Fruit fly (Drosophila melanogaster) whole organism, prepupa: ENCODE measurements around the gene CG5191.
A peak's percentile ranks its signal among the peaks of the same experiment; 100 is the strongest.

Experiments used
- CG10631 ChIP-seq: fragments of 200-800 bp; sonication (Bioruptor generic); optimal IDR thresholded peaks from 2 replicates; lab custom pipeline; 2016; ENCODE audit warnings: missing biosample characterization, missing genetic modification characterization
- CG10669 ChIP-seq: fragments of 200-800 bp; sonication (Bioruptor generic); optimal IDR thresholded peaks from 3 replicates; lab custom pipeline; 2018; ENCODE audit warnings: missing biosample characterization, mild to moderate bottlenecking, missing genetic modification characterization, moderate library complexity
- CG11294 ChIP-seq: fragments of 200-800 bp; sonication (Bioruptor generic); IDR thresholded peaks from 2 replicates; pipeline ENCODE4 v1.3.6; 2022; ENCODE audit warnings: missing biosample characterization, missing genetic modification characterization
- CG11902 ChIP-seq: fragments of 200-800 bp; sonication (Bioruptor generic); optimal IDR thresholded peaks from 3 replicates; lab custom pipeline; 2016; ENCODE audit warnings: missing biosample characterization, missing genetic modification characterization
- CG16779 ChIP-seq: fragments of 200-800 bp; sonication (Bioruptor generic); optimal IDR thresholded peaks from 3 replicates; lab custom pipeline; 2017; ENCODE audit warnings: missing biosample characterization, mild to moderate bottlenecking, missing genetic modification characterization
- Ets21C ChIP-seq: fragments of 200-800 bp; sonication (Bioruptor generic); optimal IDR thresholded peaks from 3 replicates; lab custom pipeline; 2016; ENCODE audit warnings: missing biosample characterization, missing genetic modification characterization
- Ets96B ChIP-seq: fragments of 200-800 bp; optimal IDR thresholded peaks from 2 replicates; lab custom pipeline; 2019; ENCODE audit warnings: missing biosample characterization, mild to moderate bottlenecking, missing genetic modification characterization, moderate library complexity
- Hr39 ChIP-seq: fragments of 200-800 bp; sonication (Bioruptor generic); optimal IDR thresholded peaks from 2 replicates; lab custom pipeline; 2016; ENCODE audit warnings: missing biosample characterization, missing genetic modification characterization
- Lpt ChIP-seq: fragments of 200-800 bp; sonication (Bioruptor generic); optimal IDR thresholded peaks from 3 replicates; lab custom pipeline; 2016; ENCODE audit warnings: missing biosample characterization, missing genetic modification characterization
- OdsH ChIP-seq: fragments of 200-800 bp; sonication (Bioruptor generic); optimal IDR thresholded peaks from 3 replicates; lab custom pipeline; 2016; ENCODE audit warnings: missing biosample characterization, missing genetic modification characterization
- Sox15 ChIP-seq: fragments of 200-800 bp; sonication (Bioruptor generic); optimal IDR thresholded peaks from 3 replicates; lab custom pipeline; 2016; ENCODE audit warnings: missing biosample characterization, missing genetic modification characterization
- spab ChIP-seq: fragments of 200-800 bp; sonication (Bioruptor generic); optimal IDR thresholded peaks from 2 replicates; lab custom pipeline; 2017; ENCODE audit warnings: missing biosample characterization, mild to moderate bottlenecking, missing genetic modification characterization, missing genetic modification reagents
- svp ChIP-seq: fragments of 200-800 bp; sonication (Bioruptor generic); peaks from one replicate; lab custom pipeline; 2016; ENCODE audit warnings: missing biosample characterization, missing genetic modification characterization

DNA sequence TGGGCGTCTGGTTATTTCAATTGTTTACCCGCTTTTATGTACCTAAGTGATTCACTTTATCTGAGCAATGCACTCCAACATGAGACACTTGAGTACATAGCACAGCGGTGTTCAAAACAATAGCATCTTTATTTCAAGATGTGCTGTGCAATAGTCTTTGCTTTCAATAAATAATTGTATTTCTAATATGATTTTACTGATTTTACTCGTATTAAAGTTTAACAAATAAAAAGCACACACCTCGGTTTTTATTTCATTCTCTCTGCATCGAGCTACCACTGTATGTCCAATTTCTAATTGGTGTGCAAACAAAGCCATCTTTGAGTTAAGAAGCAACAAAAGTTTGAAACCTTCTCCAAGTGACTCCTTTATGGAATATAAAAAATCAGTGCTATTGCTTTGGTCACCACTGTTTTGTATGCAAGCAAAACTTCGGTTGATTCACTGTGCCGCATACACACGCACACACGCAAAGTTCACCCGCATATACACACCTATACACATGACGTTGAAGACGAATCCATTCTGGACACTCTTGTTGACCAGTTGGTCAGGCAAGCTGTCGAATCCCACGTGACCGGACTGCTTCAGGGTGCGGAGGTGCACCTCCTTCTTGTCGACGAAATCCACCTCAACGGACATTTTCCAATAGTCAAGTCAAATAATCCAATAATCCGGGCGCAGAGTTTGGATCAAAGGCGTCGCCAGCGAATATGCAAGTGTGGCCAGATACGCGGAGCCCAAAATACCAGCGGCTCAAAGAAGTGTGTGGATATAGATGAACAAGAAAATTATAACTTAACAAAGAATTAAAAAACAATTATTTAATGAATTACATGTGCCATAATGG is 27.2 kb downstream of the CG5191 start, which contains the start of gene Septin2:
- peak; percentile 80 for TF ChIP-seq CG11294 (GFP tag; lab: Robert Waterston, UW)
- TF ChIP-seq CG16779 (tag; lab: Kevin White, UChicago) = peak; percentile 81
- peak; percentile 87 for TF ChIP-seq Lpt (GFP tag; lab: Kevin White, UChicago)
- peak; percentile 95 for TF ChIP-seq CG10669 (GFP tag; lab: Kevin White, UChicago)
- TF ChIP-seq OdsH (GFP tag; lab: Kevin White, UChicago) = peak; percentile 94
- peak; percentile 93 for TF ChIP-seq Hr39 (GFP tag; lab: Kevin White, UChicago)
- TF ChIP-seq CG11902 (GFP tag; lab: Kevin White, UChicago) = peak; percentile 85
- peak; percentile 97 for TF ChIP-seq svp
- TF ChIP-seq Ets21C (GFP tag; lab: Kevin White, UChicago) = peak; percentile 87
- peak; percentile 88 for TF ChIP-seq Sox15
- peak; percentile 90 for TF ChIP-seq spab
- TF ChIP-seq Ets96B (tag; lab: Kevin White, UChicago) = peak; percentile 89
- TF ChIP-seq CG10631 = peak; percentile 90
